Worm (Caenorhabditis elegans) whole organism, L3 larva: ENCODE data around the gene Y54F10AM.8.

ENCODE experiments used
- R02D3.7 ChIP-seq: fragments of 150-350 bp; optimal IDR thresholded peaks from 2 replicates; lab custom pipeline; 2014; ENCODE audit warnings: missing biosample characterization, missing genetic modification characterization
- ZK546.5 ChIP-seq: sonication (generic microtip); optimal IDR thresholded peaks from 2 replicates; lab custom pipeline; 2017; ENCODE audit warnings: missing biosample characterization, missing genetic modification characterization
- aly-2 ChIP-seq: fragments of 150-350 bp; optimal IDR thresholded peaks from 2 replicates; lab custom pipeline; 2014; ENCODE audit warnings: missing biosample characterization, missing genetic modification characterization
- ama-1 ChIP-seq: fragments of 150-350 bp; optimal IDR thresholded peaks from 2 replicates; lab custom pipeline; 2018
- ceh-82 ChIP-seq: fragments of 150-350 bp; optimal IDR thresholded peaks from 2 replicates; lab custom pipeline; 2014; ENCODE audit warnings: missing biosample characterization, missing genetic modification characterization
- ceh-9 ChIP-seq: sonication (generic microtip); optimal IDR thresholded peaks from 2 replicates; lab custom pipeline; 2018; ENCODE audit warnings: missing biosample characterization, missing genetic modification characterization
- daf-12 ChIP-seq: fragments of 150-350 bp; optimal IDR thresholded peaks from 2 replicates; lab custom pipeline; 2014; ENCODE audit warnings: missing biosample characterization, missing genetic modification reagents, missing genetic modification characterization
- egl-27 ChIP-seq: sonication (generic microtip); optimal IDR thresholded peaks from 4 replicates; lab custom pipeline; 2017; ENCODE audit warnings: missing biosample characterization, missing genetic modification reagents, missing genetic modification characterization
- egl-5 ChIP-seq: fragments of 150-350 bp; optimal IDR thresholded peaks from 2 replicates; lab custom pipeline; 2017; ENCODE audit warnings: missing biosample characterization, missing genetic modification reagents, missing genetic modification characterization, inconsistent platforms
- elt-1 ChIP-seq: fragments of 150-350 bp; optimal IDR thresholded peaks from 2 replicates; lab custom pipeline; 2014; ENCODE audit warnings: missing biosample characterization, missing genetic modification characterization
- elt-2 ChIP-seq: sonication (generic microtip); optimal IDR thresholded peaks from 2 replicates; lab custom pipeline; 2016; ENCODE audit warnings: missing genetic modification reagents, mild to moderate bottlenecking, missing genetic modification characterization, missing compliant biosample characterization
- elt-3 ChIP-seq, 3 experiments: fragments of 150-350 bp in 1 of 3; sonication (generic microtip) in 2 of 3; optimal IDR thresholded peaks; 2 replicates in 2 of 3; 4 replicates in 1 of 3; lab custom pipeline; 2014 to 2017; ENCODE audit warnings: missing biosample characterization in 3 of 3, missing genetic modification characterization in 3 of 3
- fkh-2 ChIP-seq: fragments of 150-350 bp; optimal IDR thresholded peaks from 2 replicates; lab custom pipeline; 2014; ENCODE audit warnings: missing biosample characterization, missing genetic modification reagents, missing genetic modification characterization
- jun-1 ChIP-seq: fragments of 150-350 bp; optimal IDR thresholded peaks from 2 replicates; lab custom pipeline; 2014; ENCODE audit warnings: missing biosample characterization, missing genetic modification reagents, missing genetic modification characterization
- lin-39 ChIP-seq: fragments of 150-350 bp; optimal IDR thresholded peaks from 2 replicates; lab custom pipeline; 2018; ENCODE audit warnings: missing biosample characterization, missing genetic modification reagents, missing genetic modification characterization
- nhr-11 ChIP-seq: fragments of 150-350 bp; optimal IDR thresholded peaks from 2 replicates; lab custom pipeline; 2014; ENCODE audit warnings: missing biosample characterization, missing genetic modification characterization
- nhr-12 ChIP-seq: fragments of 150-350 bp; optimal IDR thresholded peaks from 2 replicates; lab custom pipeline; 2014; ENCODE audit warnings: missing biosample characterization, missing genetic modification characterization
- nhr-28 ChIP-seq: fragments of 150-350 bp; optimal IDR thresholded peaks from 2 replicates; lab custom pipeline; 2014; ENCODE audit warnings: missing biosample characterization, missing genetic modification characterization
- nhr-43 ChIP-seq: sonication (generic microtip); optimal IDR thresholded peaks from 2 replicates; lab custom pipeline; 2016; ENCODE audit warnings: mild to moderate bottlenecking, missing genetic modification characterization, missing compliant biosample characterization; ENCODE audit not compliant: poor library complexity, severe bottlenecking
- nhr-67 ChIP-seq: fragments of 150-350 bp; optimal IDR thresholded peaks from 2 replicates; lab custom pipeline; 2014; ENCODE audit warnings: missing biosample characterization, missing genetic modification characterization
- nhr-76 ChIP-seq: fragments of 150-350 bp; sonication (generic microtip); optimal IDR thresholded peaks from 5 replicates; lab custom pipeline; 2014; ENCODE audit warnings: missing biosample characterization, missing genetic modification characterization
- nhr-77 ChIP-seq: fragments of 150-350 bp; optimal IDR thresholded peaks from 2 replicates; lab custom pipeline; 2014; ENCODE audit warnings: missing biosample characterization, missing genetic modification characterization
- pha-4 ChIP-seq: fragments of 150-350 bp; optimal IDR thresholded peaks from 2 replicates; lab custom pipeline; 2014; ENCODE audit warnings: missing biosample characterization, missing genetic modification reagents, missing genetic modification characterization
- pqm-1 ChIP-seq: fragments of 150-350 bp; optimal IDR thresholded peaks from 2 replicates; lab custom pipeline; 2017; ENCODE audit warnings: missing biosample characterization, missing genetic modification characterization, inconsistent platforms
- tbx-2 ChIP-seq: sonication (generic microtip); optimal IDR thresholded peaks from 2 replicates; lab custom pipeline; 2016; ENCODE audit warnings: mild to moderate bottlenecking, missing genetic modification characterization, missing compliant biosample characterization
- zag-1 ChIP-seq: fragments of 150-350 bp; optimal IDR thresholded peaks from 2 replicates; lab custom pipeline; 2014; ENCODE audit warnings: missing biosample characterization, missing genetic modification characterization
- ztf-11 ChIP-seq: fragments of 150-350 bp; optimal IDR thresholded peaks from 2 replicates; lab custom pipeline; 2014; ENCODE audit warnings: missing biosample characterization, missing genetic modification characterization

Y54F10AM.8 gene

DNA sequence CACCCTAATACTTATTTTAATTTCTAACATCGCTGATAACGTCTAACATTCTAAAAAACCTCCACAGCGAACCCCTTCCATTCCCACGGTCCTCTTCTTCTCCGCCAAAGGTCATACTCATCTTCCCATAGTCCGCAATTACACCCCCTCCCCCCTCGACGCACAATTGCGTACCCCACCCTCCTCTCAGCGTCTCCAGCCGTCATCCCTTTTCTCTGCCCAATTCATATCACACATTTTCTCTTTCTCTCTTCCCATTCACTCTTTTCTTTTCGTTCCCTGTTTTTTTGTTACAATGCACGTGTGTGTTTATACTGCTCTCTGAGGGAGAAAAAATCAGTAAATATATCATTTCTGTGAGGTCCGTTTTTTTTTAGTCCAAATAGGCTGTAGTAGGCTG lies 35.9 kb downstream of the Y54F10AM.8 start (continued):
- no peak for TF ChIP-seq ZK546.5 (tag; lab: Kevin White, UChicago)
- TF ChIP-seq ztf-11, result no peak
- no peak for TF ChIP-seq fkh-2 (tag; lab: Kevin White, UChicago)
- no peak for TF ChIP-seq aly-2 (tag; lab: Kevin White, UChicago)
- peak; percentile 44 for TF ChIP-seq elt-2 (tag; lab: Kevin White, UChicago)
- no peak for TF ChIP-seq nhr-28
- TF ChIP-seq elt-1 (tag; lab: Kevin White, UChicago), result no peak

DNA sequence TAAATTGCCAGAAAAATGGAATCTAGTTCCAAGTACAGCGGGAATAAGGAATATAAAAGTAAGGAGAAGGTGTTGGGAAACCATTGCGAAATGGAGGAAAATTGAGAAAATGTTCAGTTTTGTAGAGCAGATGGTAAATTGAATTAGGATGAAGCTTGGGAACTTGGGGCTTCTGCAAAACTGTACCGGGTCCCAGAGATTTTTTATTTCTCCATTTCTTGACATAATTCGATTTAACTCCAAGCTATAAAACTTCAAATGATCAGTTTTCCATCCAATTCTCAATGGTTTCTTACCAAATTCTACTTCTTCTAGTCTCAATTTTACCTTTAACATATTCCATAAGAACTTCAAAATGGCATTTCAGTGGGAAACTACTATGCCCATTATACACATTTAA lies 39.6 kb downstream of the Y54F10AM.8 start, which contains the start of the genes E02H9.9 and E02H9.1:
Gene E02H9.9, minus strand, starts transcription at position 101 of the 400 bp plus-strand sequence.
Gene E02H9.1, plus strand, starts transcription at position 285 of the 400 bp plus-strand sequence.
- TF ChIP-seq zag-1 (tag; lab: Kevin White, UChicago) (no peak), R02D3.7 (no peak), tbx-2 (tag; lab: Kevin White, UChicago) (no peak), nhr-67 (tag; lab: Kevin White, UChicago) (no peak), elt-3 (tag; optimal IDR thresholded peaks at IDR 0.05; lab: Kevin White, UChicago) (no peak), egl-27 (tag; lab: Kevin White, UChicago) (no peak), nhr-12 (no peak)
- TF ChIP-seq, all 47 proteins: peak for 0

DNA sequence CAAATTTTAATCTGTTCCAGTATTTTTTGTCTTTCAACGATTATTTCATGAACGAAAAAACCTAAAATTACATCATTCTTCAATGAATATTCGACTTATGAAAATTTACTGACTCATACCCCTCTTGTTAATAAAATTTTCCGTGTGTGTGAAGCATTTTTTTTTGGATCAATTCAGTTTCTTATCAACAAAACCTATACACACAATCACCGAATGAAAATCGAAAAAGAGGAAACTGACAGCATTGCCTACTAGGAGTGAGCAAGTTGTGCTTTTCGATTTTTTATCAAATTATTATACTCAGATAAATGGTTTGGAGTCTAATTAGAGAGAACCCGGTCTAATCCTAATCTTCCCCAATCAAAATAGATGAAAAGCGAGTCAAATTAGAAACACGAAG lies 49.0 kb downstream of the Y54F10AM.8 start, which contains the start of gene E02H9.3:
Gene E02H9.3, plus strand, starts transcription at position 301 of the 400 bp plus-strand sequence.
- TF ChIP-seq elt-2 (tag; lab: Kevin White, UChicago), result peak; percentile 8

DNA sequence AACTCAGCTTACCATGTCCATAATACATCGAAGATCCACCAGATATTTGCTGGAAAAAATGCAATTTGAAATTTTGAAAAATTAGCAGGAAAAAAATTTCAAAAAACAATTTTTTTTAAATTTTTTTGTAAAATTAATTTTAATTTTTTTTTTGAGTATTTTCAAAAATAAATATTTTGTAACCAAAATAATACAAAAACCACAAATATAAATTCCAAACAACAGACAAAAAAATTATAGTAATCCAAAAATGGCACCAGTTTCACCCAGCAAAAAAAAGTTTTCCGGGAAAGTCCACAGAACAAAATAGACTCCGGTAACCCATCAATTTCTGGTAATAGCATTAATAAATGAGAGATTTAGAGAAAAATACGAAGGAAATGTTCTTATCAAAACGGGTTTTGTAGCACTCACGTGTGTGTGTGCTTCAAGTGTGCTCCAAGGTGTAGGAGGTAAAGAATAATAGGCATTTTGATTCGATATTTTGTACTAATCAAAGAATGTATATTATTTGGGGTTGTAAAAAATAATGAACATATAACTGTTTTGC lies 52.9 kb downstream of the Y54F10AM.8 start, which contains the start of gene nhr-121:
Gene nhr-121, minus strand, starts transcription at position 51 of the 550 bp plus-strand sequence.
- TF ChIP-seq pqm-1 (tag; lab: Kevin White, UChicago) (peak; percentile 97), nhr-76 (tag; lab: Kevin White, UChicago) (no peak), jun-1 (tag; lab: Kevin White, UChicago) (peak; percentile 21), egl-5 (tag; lab: Kevin White, UChicago) (no peak), nhr-43 (tag; lab: Kevin White, UChicago) (no peak), ama-1 (lab: Kevin White, UChicago) (no peak), pha-4 (tag; lab: Kevin White, UChicago) (peak; percentile 39), elt-2 (tag; lab: Kevin White, UChicago) (peak; percentile 82), nhr-11 (tag; lab: Kevin White, UChicago) (no peak), nhr-77 (no peak), ceh-82 (no peak), zag-1 (tag; lab: Kevin White, UChicago) (no peak), R02D3.7 (no peak), ceh-9 (tag; lab: Kevin White, UChicago) (no peak), lin-39 (tag; lab: Kevin White, UChicago) (no peak), daf-12 (tag; lab: Kevin White, UChicago) (no peak), nhr-12 (no peak)
